Worm (Caenorhabditis elegans) whole organism, dauer: ENCODE results near the gene fbxa-166.
"Not testable (repeated sequence)": the region's sequence is repeated elsewhere in the genome, so short reads cannot be mapped to it uniquely, and the experiment has no call there.

Source experiments
- unc-62 ChIP-seq: sonication (generic microtip); optimal IDR thresholded peaks from 2 replicates; lab custom pipeline; 2017; ENCODE audit warnings: missing biosample characterization, missing genetic modification reagents, missing genetic modification characterization

The fbxa-166 gene

ce11 chrII:1633490-1633889 is 14.6 kb upstream of the fbxa-166 start, which contains the start of gene C08E3.1:
TSS of gene C08E3.1 (plus strand) at chrII:1633790.
- not testable (repeated sequence) for TF ChIP-seq unc-62 (GFP tag; lab: Kevin White, UChicago)

DNA sequence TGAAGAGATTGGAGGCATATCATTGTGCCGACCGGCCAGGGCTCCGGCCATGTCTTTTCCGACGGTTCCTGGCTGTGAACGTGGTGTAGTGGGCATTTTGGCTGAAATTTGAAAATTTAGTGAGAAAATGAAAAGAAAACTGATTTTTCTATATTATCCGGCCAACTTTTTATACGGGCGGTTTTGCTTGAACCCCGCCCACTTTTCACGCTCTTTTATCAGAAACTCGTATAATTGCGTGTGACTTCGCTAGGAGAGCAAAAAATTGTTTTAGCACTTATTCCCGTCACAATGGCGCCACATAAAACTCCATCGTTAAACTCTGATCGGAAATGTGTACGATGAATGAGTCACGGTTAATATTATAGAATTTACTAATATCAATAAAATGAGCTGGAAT is 13.4 kb upstream of the fbxa-166 start, which contains the start of gene C08E3.13:
Gene C08E3.13, minus strand, starts transcription at position 101 of the 400 bp plus-strand sequence.
- TF ChIP-seq unc-62 (GFP tag; lab: Kevin White, UChicago): not testable (repeated sequence)

ce11 chrII:1627783-1628182 is 8.9 kb upstream of the fbxa-166 start, which contains the start of gene C08E3.15:
TSS of gene C08E3.15 (minus strand) at chrII:1627883.
- not testable (repeated sequence) for TF ChIP-seq unc-62 (GFP tag; lab: Kevin White, UChicago)

DNA sequence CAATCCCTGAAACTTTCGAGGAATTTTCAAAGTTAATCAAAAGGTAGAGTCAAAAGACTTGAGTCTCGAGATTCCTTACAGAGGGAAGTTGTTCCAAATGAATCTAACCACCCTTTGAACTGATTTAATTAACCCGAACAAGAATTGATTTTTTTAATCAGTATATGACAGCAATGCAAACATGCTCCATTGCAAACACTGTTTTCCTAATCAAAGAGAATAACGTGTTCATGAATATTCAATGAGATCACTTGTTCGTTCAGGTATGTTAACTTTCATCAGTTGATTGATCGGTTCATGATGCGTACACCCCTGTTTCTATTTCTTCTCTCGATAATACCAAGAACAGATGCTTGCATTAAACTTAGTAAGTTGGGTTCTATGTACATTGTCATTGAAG is 6.8 kb upstream of the fbxa-166 start, which contains the start of gene C08E3.14:
Gene C08E3.14, plus strand, starts transcription at position 301 of the 400 bp plus-strand sequence.
- no peak for TF ChIP-seq unc-62 (GFP tag; lab: Kevin White, UChicago)

DNA sequence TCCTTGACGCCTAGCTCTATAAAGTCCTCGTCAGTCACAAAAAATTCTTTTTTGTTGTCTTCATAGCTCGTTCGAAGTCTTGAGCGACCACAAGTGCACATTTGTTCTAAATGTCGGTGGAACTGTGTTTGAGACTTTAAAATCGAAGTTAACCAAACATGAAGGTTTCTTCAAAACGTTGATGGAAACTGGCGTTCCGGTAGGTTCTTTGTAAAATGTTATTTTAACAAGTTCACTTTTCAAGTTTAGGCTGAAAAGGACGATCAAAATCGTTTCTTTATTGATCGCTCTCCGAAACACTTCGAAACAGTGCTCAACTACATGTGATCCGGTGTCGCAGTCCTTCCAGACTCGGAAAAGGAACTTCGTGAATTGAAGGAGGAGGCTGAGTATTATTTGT is 5.7 kb upstream of the fbxa-166 start, which contains the start of gene fbxa-160:
Gene fbxa-160, minus strand, starts transcription at position 101 of the 400 bp plus-strand sequence.
- no peak for TF ChIP-seq unc-62 (GFP tag; lab: Kevin White, UChicago)

ce11 chrII:1621795-1622194 is 2.9 kb upstream of the fbxa-166 start:
- no peak for TF ChIP-seq unc-62 (GFP tag; lab: Kevin White, UChicago)

DNA sequence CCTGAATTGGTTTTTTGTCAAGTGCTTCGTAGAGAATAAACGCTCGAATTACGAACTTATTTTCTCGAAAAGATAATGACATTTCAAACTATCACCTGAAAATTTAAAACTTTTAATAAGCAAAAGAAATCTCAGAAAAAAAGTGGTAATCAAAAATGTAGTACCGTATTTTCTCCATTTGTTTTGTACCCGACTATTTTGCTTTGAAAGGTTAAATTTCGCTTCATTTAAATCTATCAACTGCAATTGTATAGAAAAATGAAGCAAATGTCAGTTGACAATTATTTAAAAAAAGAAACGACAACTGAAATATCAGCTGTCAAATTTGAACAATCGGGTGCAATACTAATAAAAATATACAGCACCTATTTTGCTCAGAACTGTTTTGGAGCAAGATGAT is 2.3 kb upstream of the fbxa-166 start, which contains the start of gene fbxa-158:
Gene fbxa-158, minus strand, starts transcription at position 101 of the 400 bp plus-strand sequence.
- TF ChIP-seq unc-62 (GFP tag; lab: Kevin White, UChicago): no peak

DNA sequence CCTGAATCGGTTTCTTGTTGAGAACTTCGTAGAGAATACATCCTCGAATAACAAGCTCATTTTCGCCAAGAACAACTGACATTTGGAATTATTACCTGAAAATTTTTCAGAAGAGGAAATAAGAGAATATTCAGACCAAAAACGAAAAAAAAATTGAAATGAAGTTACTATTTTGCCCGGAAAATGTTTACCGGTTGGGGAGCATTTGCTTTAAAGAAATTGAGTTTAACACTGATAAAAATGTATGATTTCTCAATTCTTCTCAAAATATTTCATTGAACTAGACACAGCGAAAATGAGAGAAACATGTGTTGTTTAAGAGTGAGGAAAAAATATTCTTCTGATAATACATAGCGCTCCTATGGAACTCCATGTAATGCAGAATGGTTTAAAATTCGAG is 2.5 kb downstream of the fbxa-166 start, which contains the start of gene fbxa-165:
Gene fbxa-165, minus strand, starts transcription at position 101 of the 400 bp plus-strand sequence.
- no peak for TF ChIP-seq unc-62 (GFP tag; lab: Kevin White, UChicago)

DNA sequence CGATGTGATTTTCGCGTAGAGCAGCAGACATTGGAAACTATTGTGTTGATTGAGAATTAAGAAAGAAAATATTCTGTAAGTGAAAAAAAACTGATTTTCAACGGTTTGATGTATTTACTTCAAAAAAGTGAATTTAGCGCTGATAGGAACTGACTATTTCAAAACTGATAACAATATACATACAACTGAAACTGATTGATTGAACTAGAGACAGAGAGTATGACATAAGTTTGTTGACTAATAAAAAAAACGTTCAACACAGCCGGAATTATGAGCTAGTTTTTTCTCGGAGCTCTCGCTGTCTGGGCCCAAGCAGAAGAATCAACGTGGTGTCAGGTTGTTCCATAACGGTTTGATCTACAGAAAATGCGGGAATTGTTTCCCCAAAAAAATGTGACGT is 4.9 kb downstream of the fbxa-166 start, which contains the start of gene fbxa-164:
Gene fbxa-164, minus strand, starts transcription at position 101 of the 400 bp plus-strand sequence.
- no peak for TF ChIP-seq unc-62 (GFP tag; lab: Kevin White, UChicago)

DNA sequence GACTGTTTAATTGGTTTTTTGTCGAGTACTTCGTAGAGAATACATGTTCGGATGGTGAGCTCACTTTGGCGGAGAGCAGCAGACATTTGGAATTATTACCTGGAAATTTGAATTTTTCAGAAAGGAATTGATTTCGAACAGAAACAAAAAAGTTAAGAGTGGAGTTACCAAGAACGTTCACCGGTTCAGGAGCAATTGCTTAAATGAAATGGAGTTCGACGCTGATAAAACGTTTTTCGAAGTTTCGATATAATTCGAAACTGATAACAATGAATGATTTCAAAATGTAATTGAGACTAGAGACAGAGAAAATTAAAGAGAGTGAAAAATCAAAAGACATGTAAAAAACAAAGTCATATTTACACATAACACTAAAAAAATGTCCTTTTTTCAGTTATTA is 8.2 kb downstream of the fbxa-166 start, which contains the start of gene fbxa-163:
Gene fbxa-163, minus strand, starts transcription at position 101 of the 400 bp plus-strand sequence.
- no peak for TF ChIP-seq unc-62 (GFP tag; lab: Kevin White, UChicago)

DNA sequence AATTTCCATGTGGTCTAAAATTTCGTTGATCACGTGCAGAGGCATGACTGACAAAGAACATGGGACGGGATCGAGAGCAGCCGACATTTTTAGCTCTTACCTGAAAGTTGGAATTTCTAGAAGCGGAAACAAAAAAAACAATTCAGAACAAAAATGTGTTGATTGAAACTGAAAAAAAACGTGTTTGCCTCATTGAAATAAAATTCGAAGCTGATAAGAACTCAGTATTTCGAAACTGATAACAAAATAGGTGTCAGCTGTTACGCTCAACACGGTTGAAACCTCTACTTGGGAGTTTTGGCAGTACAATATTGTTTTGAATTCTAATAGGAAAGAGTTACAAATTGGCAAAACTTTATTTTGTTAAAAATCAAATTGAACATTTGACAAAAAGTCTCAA is 9.9 kb downstream of the fbxa-166 start:
- TF ChIP-seq unc-62 (GFP tag; lab: Kevin White, UChicago): no peak

DNA sequence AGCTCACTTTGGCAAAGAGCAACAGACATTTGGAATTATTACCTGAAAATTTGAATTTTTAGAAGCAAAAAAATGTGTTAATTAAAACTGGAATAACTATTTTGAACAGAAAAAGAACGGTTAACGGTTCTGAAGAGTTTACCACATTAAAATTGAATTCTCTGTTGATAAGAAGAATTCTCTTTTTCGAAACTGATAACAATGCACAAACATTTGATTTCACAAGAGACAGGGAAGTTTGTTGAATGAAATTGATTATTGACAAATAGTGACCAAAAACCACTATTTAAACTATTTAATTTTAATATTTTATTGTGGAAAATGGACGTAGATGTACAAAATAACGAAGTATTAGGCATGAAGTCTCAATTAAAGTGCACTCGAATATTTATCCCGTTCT is 11.3 kb downstream of the fbxa-166 start:
- no peak for TF ChIP-seq unc-62 (GFP tag; lab: Kevin White, UChicago)

DNA sequence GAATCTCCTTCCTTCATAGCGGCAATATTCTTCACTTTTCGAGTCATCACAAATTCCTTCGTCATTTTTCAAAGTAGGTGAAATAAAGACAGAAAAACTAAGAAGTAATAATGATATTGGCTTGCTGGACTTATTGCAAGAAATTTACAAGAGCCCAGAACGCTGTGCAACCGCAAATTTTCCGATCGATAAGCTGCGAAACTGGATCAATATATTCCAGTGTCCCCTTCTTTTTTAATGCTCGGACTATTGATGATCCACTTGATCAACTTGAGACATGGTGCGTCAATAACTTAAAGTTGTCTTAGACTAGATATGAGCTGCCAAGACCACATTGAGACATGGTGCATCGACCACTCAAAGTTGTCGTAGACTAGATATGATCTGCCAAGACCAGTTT is 12.8 kb downstream of the fbxa-166 start, which contains the start of gene bath-33:
Gene bath-33, minus strand, starts transcription at position 101 of the 400 bp plus-strand sequence.
- TF ChIP-seq unc-62 (GFP tag; lab: Kevin White, UChicago): no peak

- no peak for TF ChIP-seq unc-62 (GFP tag; lab: Kevin White, UChicago)
Measured at ce11 chrII:1605010-1605409, 13.8 kb downstream of the fbxa-166 start.

DNA sequence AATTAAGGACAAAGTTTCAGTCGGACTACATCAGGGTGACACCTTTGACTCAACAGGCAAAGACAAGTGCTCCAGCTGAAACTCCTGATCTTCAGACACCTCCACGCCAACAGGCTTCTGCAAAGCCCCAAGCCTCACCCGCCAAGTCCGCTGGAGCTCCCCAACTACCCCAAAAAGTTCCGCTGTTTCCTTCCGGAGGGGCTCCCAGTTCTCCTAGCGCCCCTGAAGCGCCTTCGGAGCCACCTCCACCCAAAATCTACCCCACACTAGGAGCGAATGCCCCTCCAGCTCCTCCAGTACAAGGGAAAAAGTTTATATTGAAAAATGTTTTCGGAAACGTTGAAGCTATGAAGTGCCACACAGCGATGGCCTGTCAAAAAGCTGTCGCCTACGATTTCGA is 15.8 kb downstream of the fbxa-166 start:
- no peak for TF ChIP-seq unc-62 (GFP tag; lab: Kevin White, UChicago)

- TF ChIP-seq unc-62 (GFP tag; lab: Kevin White, UChicago): no peak
Measured at ce11 chrII:1601507-1601906, 17.3 kb downstream of the fbxa-166 start, which contains the start of gene bath-47. TSS of gene bath-47 (plus strand) at chrII:1601811.

DNA sequence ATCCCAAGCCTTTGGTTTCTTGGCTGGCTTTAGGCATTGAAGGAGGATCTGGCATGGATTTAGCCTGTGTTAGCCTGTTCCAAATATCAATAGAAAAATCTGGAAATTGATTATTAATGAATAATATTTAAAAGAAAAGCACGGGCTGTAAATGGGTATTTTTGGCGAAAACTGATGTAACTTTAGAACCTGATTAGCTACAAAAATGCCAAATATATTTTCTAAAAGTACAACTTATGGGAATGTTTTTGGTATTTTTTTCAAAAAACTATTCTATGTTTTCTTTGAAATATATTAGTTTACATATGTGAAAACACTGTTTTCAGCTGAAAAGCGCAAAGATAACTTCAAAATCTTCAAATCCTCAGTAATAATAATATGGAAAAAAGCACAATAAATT is 18.2 kb downstream of the fbxa-166 start, which contains the start of gene bath-26:
Gene bath-26, minus strand, starts transcription at position 101 of the 400 bp plus-strand sequence.
- no peak for TF ChIP-seq unc-62 (GFP tag; lab: Kevin White, UChicago)
